Fruit fly (Drosophila melanogaster) whole organism, prepupa: ENCODE data around the gene CG5104.

Source experiments
- CG31627 ChIP-seq: fragments of 200-800 bp; sonication (Bioruptor generic); optimal IDR thresholded peaks from 3 replicates; lab custom pipeline; 2016; ENCODE audit warnings: missing biosample characterization, missing genetic modification characterization
- CG8319 ChIP-seq: fragments of 200-800 bp; sonication (Bioruptor generic); optimal IDR thresholded peaks from 3 replicates; lab custom pipeline; 2016; ENCODE audit warnings: missing biosample characterization, missing genetic modification characterization
- achi ChIP-seq: fragments of 200-800 bp; sonication (Bioruptor generic); optimal IDR thresholded peaks from 3 replicates; lab custom pipeline; 2016; ENCODE audit warnings: missing biosample characterization, missing genetic modification characterization
- fd85E ChIP-seq: fragments of 200-800 bp; sonication (Bioruptor generic); optimal IDR thresholded peaks from 3 replicates; lab custom pipeline; 2016; ENCODE audit warnings: missing biosample characterization, missing genetic modification characterization

- TF ChIP-seq fd85E (GFP tag; lab: Kevin White, UChicago) (no peak), achi (GFP tag; lab: Kevin White, UChicago) (no peak), CG31627 (no peak), CG8319 (GFP tag; lab: Kevin White, UChicago) (no peak)
Measured at dm6 chr3L:20525743-20526142, 4.9 kb downstream of the CG5104 start.
